Fruit fly (Drosophila melanogaster): ENCODE results near the gene FucTD.
A peak's percentile ranks its signal among the peaks of the same experiment; 100 is the strongest.

The FucTD gene

dm6 chr3L:1464465-1464864 lies 48.4 kb downstream of the FucTD start:
- TF ChIP-seq Myc (optimal IDR thresholded peaks at IDR 0.05) (no peak), ey (GFP tag; optimal IDR thresholded peaks at IDR 0.05) (peak; percentile 20), OdsH (GFP tag; optimal IDR thresholded peaks at IDR 0.05) (peak; percentile 10), rgr (GFP tag; optimal IDR thresholded peaks at IDR 0.05) (peak; percentile 42), Hnf4 (GFP tag; optimal IDR thresholded peaks at IDR 0.05) (peak; percentile 10), br (GFP tag; optimal IDR thresholded peaks at IDR 0.05) (peak; percentile 1), dsf (GFP tag; optimal IDR thresholded peaks at IDR 0.05; ENCODE audit: borderline replicate concordance) (no peak), psq (GFP tag; optimal IDR thresholded peaks at IDR 0.05) (peak; percentile 17), h (GFP tag; optimal IDR thresholded peaks at IDR 0.05) (peak; percentile 11), foxo (GFP tag; optimal IDR thresholded peaks at IDR 0.05) (peak in 1 of 2 experiments; percentile 45), jim (GFP tag; optimal IDR thresholded peaks at IDR 0.05) (peak; percentile 33), dmrt93B (GFP tag; optimal IDR thresholded peaks at IDR 0.05) (no peak), Rel (GFP tag; optimal IDR thresholded peaks at IDR 0.05) (no peak), Rel (tag; optimal IDR thresholded peaks at IDR 0.05) (no peak)
